Fruit fly (Drosophila melanogaster) whole organism, embryonic: Measurements from ENCODE around the gene Clbn.

Source experiments
- Asciz ChIP-seq: fragments of 200-800 bp; sonication (Bioruptor generic); optimal IDR thresholded peaks from 2 replicates; lab custom pipeline; 2017; ENCODE audit warnings: missing biosample characterization, mild to moderate bottlenecking, missing genetic modification characterization, missing genetic modification reagents
- Atf3 ChIP-seq: fragments of 200-800 bp; sonication (Bioruptor generic); optimal IDR thresholded peaks from 3 replicates; lab custom pipeline; 2016; ENCODE audit warnings: missing biosample characterization, missing genetic modification characterization
- CG10274 ChIP-seq: fragments of 200-800 bp; sonication (Bioruptor generic); optimal IDR thresholded peaks from 3 replicates; lab custom pipeline; 2017; ENCODE audit warnings: missing biosample characterization, mild to moderate bottlenecking, missing genetic modification characterization
- CG10366 ChIP-seq: fragments of 200-800 bp; sonication (Bioruptor generic); IDR thresholded peaks from 2 replicates; pipeline ENCODE4 v1.3.6; 2022; ENCODE audit warnings: missing biosample characterization, missing genetic modification characterization
- CG1647 ChIP-seq: fragments of 200-800 bp; sonication (Bioruptor generic); optimal IDR thresholded peaks from 3 replicates; lab custom pipeline; 2016; ENCODE audit warnings: missing biosample characterization, missing genetic modification characterization
- CG16815 ChIP-seq: fragments of 200-800 bp; sonication (Bioruptor generic); optimal IDR thresholded peaks from 3 replicates; lab custom pipeline; 2017; ENCODE audit warnings: missing biosample characterization, mild to moderate bottlenecking, missing genetic modification characterization
- CG17385 ChIP-seq: fragments of 200-800 bp; sonication (Bioruptor generic); optimal IDR thresholded peaks from 3 replicates; lab custom pipeline; 2018; ENCODE audit warnings: missing biosample characterization, mild to moderate bottlenecking, missing genetic modification characterization
- CG18011 ChIP-seq: fragments of 200-800 bp; sonication (Bioruptor generic); optimal IDR thresholded peaks from 2 replicates; lab custom pipeline; 2017; ENCODE audit warnings: missing biosample characterization, missing genetic modification characterization, mild to moderate bottlenecking, moderate library complexity, missing genotype
- CG2116 ChIP-seq: fragments of 200-800 bp; sonication (Bioruptor generic); optimal IDR thresholded peaks from 3 replicates; lab custom pipeline; 2018; ENCODE audit warnings: missing biosample characterization, mild to moderate bottlenecking, missing genetic modification characterization
- CG2120 ChIP-seq: fragments of 200-800 bp; sonication (Bioruptor generic); optimal IDR thresholded peaks from 3 replicates; lab custom pipeline; 2016; ENCODE audit warnings: missing biosample characterization, missing genetic modification characterization
- CG33557 ChIP-seq: fragments of 200-800 bp; sonication (Bioruptor generic); optimal IDR thresholded peaks from 2 replicates; lab custom pipeline; 2019; ENCODE audit warnings: missing biosample characterization, mild to moderate bottlenecking, missing genetic modification characterization, moderate library complexity
- CG34224 ChIP-seq: fragments of 200-800 bp; sonication (Bioruptor generic); IDR thresholded peaks from 3 replicates; pipeline ENCODE4 v1.3.6; 2022; ENCODE audit warnings: missing biosample characterization, missing genetic modification characterization; ENCODE audit not compliant: partially characterized antibody
- CG8765 ChIP-seq: fragments of 200-800 bp; sonication (Bioruptor generic); IDR thresholded peaks from 2 replicates; pipeline ENCODE4 v1.3.6; 2022; ENCODE audit warnings: missing biosample characterization, missing genetic modification characterization
- CHES-1-like ChIP-seq: fragments of 200-800 bp; sonication (Bioruptor generic); optimal IDR thresholded peaks from 2 replicates; lab custom pipeline; 2016; ENCODE audit warnings: missing biosample characterization, missing genetic modification characterization
- Camta ChIP-seq: fragments of 200-800 bp; sonication (Bioruptor generic); optimal IDR thresholded peaks from 2 replicates; lab custom pipeline; 2016; ENCODE audit warnings: missing biosample characterization, missing genetic modification characterization
- D ChIP-seq, 2 experiments: fragments of 200-800 bp in 1 of 2; fragments of >200 bp in 1 of 2; sonication (Bioruptor generic) in 1 of 2; optimal IDR thresholded peaks; 2 replicates in 1 of 2; 3 replicates in 1 of 2; lab custom pipeline; 2017; ENCODE audit warnings: mild to moderate bottlenecking in 1 of 2, missing biosample characterization in 1 of 2, missing genetic modification characterization in 1 of 2, missing genetic modification reagents in 1 of 2
- Dip3 ChIP-seq: fragments of 200-800 bp; sonication (Bioruptor generic); optimal IDR thresholded peaks from 3 replicates; lab custom pipeline; 2016; ENCODE audit warnings: missing biosample characterization, missing genetic modification characterization
- Dll ChIP-seq: fragments of 200-800 bp; sonication (Bioruptor generic); IDR thresholded peaks from 4 replicates; pipeline ENCODE4 v1.3.6; 2022; ENCODE audit warnings: missing biosample characterization, missing genetic modification characterization; ENCODE audit not compliant: partially characterized antibody
- Ets97D ChIP-seq: fragments of 200-800 bp; sonication (Bioruptor generic); optimal IDR thresholded peaks from 3 replicates; lab custom pipeline; 2016; ENCODE audit warnings: missing biosample characterization, missing genetic modification characterization
- MESR4 ChIP-seq: fragments of 200-800 bp; sonication (Bioruptor generic); optimal IDR thresholded peaks from 2 replicates; lab custom pipeline; 2018; ENCODE audit warnings: missing biosample characterization, mild to moderate bottlenecking, missing genetic modification characterization, moderate library complexity
- Med ChIP-seq: fragments of 200-800 bp; sonication (Bioruptor generic); peaks from one replicate; lab custom pipeline; 2016; ENCODE audit warnings: missing biosample characterization, missing genetic modification characterization, mild to moderate bottlenecking, inconsistent platforms, moderate library complexity
- Nf-YB ChIP-seq: fragments of 200-800 bp; sonication (Bioruptor generic); optimal IDR thresholded peaks from 3 replicates; lab custom pipeline; 2019; ENCODE audit warnings: missing biosample characterization, mild to moderate bottlenecking, missing genetic modification characterization, moderate library complexity
- Rfx ChIP-seq: fragments of 200-800 bp; sonication (Bioruptor generic); IDR thresholded peaks from 2 replicates; pipeline ENCODE4 v1.3.6; 2022; ENCODE audit warnings: missing biosample characterization, missing genetic modification characterization
- Sox100B ChIP-seq: fragments of 200-800 bp; sonication (Bioruptor generic); optimal IDR thresholded peaks from 3 replicates; lab custom pipeline; 2018; ENCODE audit warnings: missing biosample characterization, mild to moderate bottlenecking, missing genetic modification characterization
- Sry-δ ChIP-seq: fragments of 200-800 bp; sonication (Bioruptor generic); optimal IDR thresholded peaks from 2 replicates; lab custom pipeline; 2016; ENCODE audit warnings: missing biosample characterization, missing genetic modification characterization
- Tbp ChIP-seq: fragments of >200 bp; optimal IDR thresholded peaks from 2 replicates; lab custom pipeline; 2018; ENCODE audit warnings: missing biosample characterization, missing genetic modification characterization
- Trl ChIP-seq, 3 experiments: fragments of >200 bp in 2 of 3; fragments of 200-800 bp in 1 of 3; sonication (Bioruptor generic) in 1 of 3; optimal IDR thresholded peaks; 2 replicates in 1 of 3; 3 replicates in 2 of 3; lab custom pipeline; 2016 to 2017; ENCODE audit warnings: missing biosample characterization in 1 of 3, missing genetic modification characterization in 1 of 3
- abd-A ChIP-seq: fragments of 200-800 bp; sonication (Bioruptor generic); optimal IDR thresholded peaks from 3 replicates; lab custom pipeline; 2019; ENCODE audit warnings: missing biosample characterization, mild to moderate bottlenecking, missing genetic modification characterization, moderate library complexity
- bcd ChIP-seq: fragments of 200-800 bp; sonication (Bioruptor generic); optimal IDR thresholded peaks from 2 replicates; lab custom pipeline; 2017; ENCODE audit warnings: missing biosample characterization, mild to moderate bottlenecking, missing genetic modification characterization
- cato ChIP-seq: fragments of 200-800 bp; sonication (Bioruptor generic); optimal IDR thresholded peaks from 2 replicates; lab custom pipeline; 2016; ENCODE audit warnings: missing biosample characterization, missing genetic modification characterization, borderline replicate concordance
- crc ChIP-seq: fragments of 200-800 bp; sonication (Bioruptor generic); optimal IDR thresholded peaks from 2 replicates; lab custom pipeline; 2016; ENCODE audit warnings: missing biosample characterization, missing genetic modification characterization
- dan ChIP-seq: fragments of 200-800 bp; sonication (Bioruptor generic); IDR thresholded peaks from 2 replicates; pipeline ENCODE4 v1.3.6; 2022; ENCODE audit warnings: missing biosample characterization, missing genetic modification characterization
- en ChIP-seq: fragments of 200-800 bp; sonication (Bioruptor generic); optimal IDR thresholded peaks from 2 replicates; lab custom pipeline; 2016; ENCODE audit warnings: missing biosample characterization, missing genetic modification characterization
- fu2 ChIP-seq: fragments of 200-800 bp; sonication (Bioruptor generic); optimal IDR thresholded peaks from 2 replicates; lab custom pipeline; 2016; ENCODE audit warnings: missing biosample characterization, missing genetic modification characterization
- gsb-n ChIP-seq: fragments of 200-800 bp; sonication (Bioruptor generic); optimal IDR thresholded peaks from 3 replicates; lab custom pipeline; 2018; ENCODE audit warnings: missing biosample characterization, mild to moderate bottlenecking, missing genetic modification characterization
- hb ChIP-seq: fragments of 200-800 bp; sonication (Bioruptor generic); IDR thresholded peaks from 3 replicates; pipeline ENCODE4 v1.3.6; 2022; ENCODE audit warnings: missing biosample characterization, missing genetic modification characterization; ENCODE audit not compliant: partially characterized antibody
- her ChIP-seq: fragments of 200-800 bp; sonication (Bioruptor generic); optimal IDR thresholded peaks from 2 replicates; lab custom pipeline; 2016; ENCODE audit warnings: missing biosample characterization, missing genetic modification characterization
- inv ChIP-seq: fragments of 200-800 bp; sonication (Bioruptor generic); IDR thresholded peaks from 2 replicates; pipeline ENCODE4 v1.3.6; 2022; ENCODE audit warnings: missing biosample characterization, missing genetic modification characterization; ENCODE audit not compliant: partially characterized antibody
- kni ChIP-seq: fragments of 200-800 bp; sonication (Bioruptor generic); optimal IDR thresholded peaks from 3 replicates; lab custom pipeline; 2017; ENCODE audit warnings: mild to moderate bottlenecking, missing biosample characterization, missing genetic modification reagents, missing genetic modification characterization
- lbe ChIP-seq: fragments of 200-800 bp; sonication (Bioruptor generic); optimal IDR thresholded peaks from 2 replicates; lab custom pipeline; 2016; ENCODE audit warnings: missing biosample characterization, mild to moderate bottlenecking, missing genetic modification characterization
- luna ChIP-seq: fragments of 200-800 bp; sonication (Bioruptor generic); optimal IDR thresholded peaks from 2 replicates; lab custom pipeline; 2016; ENCODE audit warnings: missing biosample characterization, missing genetic modification characterization
- pzg ChIP-seq: fragments of 200-800 bp; sonication (Bioruptor generic); optimal IDR thresholded peaks from 3 replicates; lab custom pipeline; 2018; ENCODE audit warnings: missing biosample characterization, mild to moderate bottlenecking, missing genetic modification characterization, moderate library complexity
- unpg ChIP-seq: fragments of 200-800 bp; sonication (Bioruptor generic); optimal IDR thresholded peaks from 3 replicates; lab custom pipeline; 2018; ENCODE audit warnings: missing biosample characterization, mild to moderate bottlenecking, missing genetic modification characterization, moderate library complexity
- usp ChIP-seq: fragments of >200 bp; optimal IDR thresholded peaks from 2 replicates; lab custom pipeline; 2017; ENCODE audit warnings: missing biosample characterization, missing genetic modification characterization
- vvl ChIP-seq: fragments of 200-800 bp; sonication (Bioruptor generic); IDR thresholded peaks from 2 replicates; pipeline ENCODE4 v1.3.6; 2022; ENCODE audit warnings: missing biosample characterization, missing genetic modification characterization
- wdn ChIP-seq: fragments of 200-800 bp; sonication (Bioruptor generic); IDR thresholded peaks from 2 replicates; pipeline ENCODE4 v1.3.6; 2022; ENCODE audit warnings: missing biosample characterization, missing genetic modification characterization
- z ChIP-seq: fragments of 200-800 bp; sonication (Bioruptor generic); IDR thresholded peaks from 3 replicates; pipeline ENCODE4 v1.3.6; 2022; ENCODE audit warnings: missing biosample characterization, missing genetic modification characterization
- zf30C ChIP-seq: fragments of 200-800 bp; sonication (Bioruptor generic); optimal IDR thresholded peaks from 3 replicates; lab custom pipeline; 2018; ENCODE audit warnings: missing biosample characterization, mild to moderate bottlenecking, missing genetic modification characterization

The Clbn gene

DNA sequence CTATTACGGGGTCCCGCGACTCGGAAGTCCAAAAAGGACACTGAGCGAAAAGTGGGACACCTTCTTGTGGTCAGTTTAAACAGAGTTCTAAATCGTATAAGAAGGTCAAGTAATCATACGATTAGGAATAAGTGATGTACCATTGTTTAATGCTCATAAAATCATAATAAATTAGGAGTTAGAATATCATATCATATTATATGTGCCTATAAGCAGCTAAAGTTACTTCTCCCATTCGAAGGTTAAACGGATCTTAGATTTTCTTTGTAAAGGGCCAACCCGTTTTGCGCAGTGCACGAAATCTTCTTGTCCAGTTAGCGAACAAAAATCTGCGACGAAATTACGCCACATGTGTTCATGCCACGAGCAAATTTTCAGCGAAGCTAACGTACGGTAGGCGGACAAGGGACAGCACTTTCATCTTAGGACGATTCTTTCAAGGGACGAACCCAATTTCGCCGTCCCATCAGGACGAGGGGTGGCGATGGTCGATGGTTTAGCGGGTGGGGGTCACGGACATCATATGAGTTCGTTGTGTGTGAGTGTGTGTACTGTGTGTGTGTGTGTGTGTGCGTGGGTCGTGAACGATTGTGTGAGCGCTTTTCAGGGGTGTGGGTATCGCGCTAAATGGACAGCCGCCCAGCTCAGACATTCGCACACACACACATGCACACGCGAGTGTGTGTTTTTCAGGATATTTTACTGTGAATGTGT lies 41.1 kb downstream of the Clbn start (continued):
- TF ChIP-seq zf30C = peak; percentile 48
- TF ChIP-seq D (optimal IDR thresholded peaks at IDR 0.05; lab: Kevin White, UChicago) = peak; percentile 19
- TF ChIP-seq D (GFP tag; optimal IDR thresholded peaks at IDR 0.05; lab: Kevin White, UChicago) = peak; percentile 3
- no peak for TF ChIP-seq cato (GFP tag; lab: Kevin White, UChicago)
- peak; percentile 44 for TF ChIP-seq CG17385
- no peak for TF ChIP-seq CG18011 (GFP tag; lab: Kevin White, UChicago)
- peak; percentile 43 for TF ChIP-seq bcd (GFP tag; lab: Kevin White, UChicago)
- TF ChIP-seq Ets97D (GFP tag; lab: Kevin White, UChicago) = no peak
- TF ChIP-seq Sry-δ = no peak
- TF ChIP-seq kni = no peak
- peak; percentile 55 for TF ChIP-seq abd-A (tag; lab: Kevin White, UChicago)
- TF ChIP-seq Asciz (GFP tag; lab: Kevin White, UChicago) = peak; percentile 19
- peak; percentile 46 for TF ChIP-seq Med (GFP tag; lab: Kevin White, UChicago)
- no peak for TF ChIP-seq Atf3 (GFP tag; lab: Kevin White, UChicago)
- peak; percentile 22 for TF ChIP-seq gsb-n (tag; lab: Kevin White, UChicago)
- no peak for TF ChIP-seq en (GFP tag; lab: Kevin White, UChicago)
- TF ChIP-seq Nf-YB (GFP tag; lab: Kevin White, UChicago) = no peak
- TF ChIP-seq Dll (GFP tag; lab: Robert Waterston, UW) = no peak
- TF ChIP-seq vvl (GFP tag; lab: Robert Waterston, UW) = no peak
- no peak for TF ChIP-seq crc
- no peak for TF ChIP-seq CHES-1-like (GFP tag; lab: Kevin White, UChicago)
- no peak for TF ChIP-seq Trl (optimal IDR thresholded peaks at IDR 0.05; lab: Kevin White, UChicago)
- TF ChIP-seq Trl (GFP tag; optimal IDR thresholded peaks at IDR 0.05; lab: Kevin White, UChicago) = no peak
- no peak for TF ChIP-seq pzg
- TF ChIP-seq Tbp (GFP tag; lab: Kevin White, UChicago) = no peak
- no peak for TF ChIP-seq usp (GFP tag; lab: Kevin White, UChicago)
- TF ChIP-seq CG16815 (GFP tag; lab: Kevin White, UChicago) = peak; percentile 21
- TF ChIP-seq CG1647 (GFP tag; lab: Kevin White, UChicago) = no peak
- peak; percentile 32 for TF ChIP-seq Dip3 (GFP tag; lab: Kevin White, UChicago)
- TF ChIP-seq CG10274 = peak; percentile 15
- TF ChIP-seq CG2116 (GFP tag; lab: Kevin White, UChicago) = no peak
- TF ChIP-seq hb (GFP tag; lab: Robert Waterston, UW) = no peak
- TF ChIP-seq wdn (GFP tag; lab: Robert Waterston, UW) = no peak
- TF ChIP-seq unpg (GFP tag; lab: Kevin White, UChicago) = peak; percentile 13
- TF ChIP-seq z (GFP tag; lab: Robert Waterston, UW) = no peak
- no peak for TF ChIP-seq fu2 (GFP tag; lab: Kevin White, UChicago)
- TF ChIP-seq CG34224 = no peak
- peak; percentile 56 for TF ChIP-seq CG2120
- no peak for TF ChIP-seq her (GFP tag; lab: Kevin White, UChicago)
- peak; percentile 48 for TF ChIP-seq Sox100B (GFP tag; lab: Kevin White, UChicago)
- TF ChIP-seq Camta = no peak
- TF ChIP-seq inv (GFP tag; lab: Robert Waterston, UW) = no peak
- TF ChIP-seq Rfx (GFP tag; lab: Robert Waterston, UW) = peak; percentile 36; the same call in 1 of the 2 replicates
- TF ChIP-seq dan (GFP tag; lab: Robert Waterston, UW) = no peak; the same call in 1 of the 2 replicates
- TF ChIP-seq CG33557 = no peak
- no peak for TF ChIP-seq luna (GFP tag; lab: Kevin White, UChicago)
- TF ChIP-seq CG8765 (GFP tag; lab: Robert Waterston, UW) = no peak
- no peak for TF ChIP-seq lbe (GFP tag; lab: Kevin White, UChicago)
- 0 out of 2 replicates have a peak, but pooled peaks have one; percentile 16 for TF ChIP-seq CG10366 (GFP tag; lab: Robert Waterston, UW)
- no peak for TF ChIP-seq MESR4 (GFP tag; lab: Kevin White, UChicago)
